Worm (Caenorhabditis elegans) whole organism, L4/young adult: Measurements from ENCODE around the gene col-174.

Experiments used
- W03F9.2 ChIP-seq: fragments of 150-350 bp; optimal IDR thresholded peaks from 2 replicates; lab custom pipeline; 2014; ENCODE audit warnings: missing biosample characterization, missing genetic modification characterization
- dao-5 ChIP-seq: sonication (generic microtip); optimal IDR thresholded peaks from 2 replicates; lab custom pipeline; 2016; ENCODE audit warnings: missing genotype, missing genetic modification characterization, moderate library complexity, missing compliant biosample characterization
- him-1 ChIP-seq: sonication (generic microtip); optimal IDR thresholded peaks from 2 replicates; lab custom pipeline; 2016; ENCODE audit warnings: missing genotype, missing genetic modification reagents, missing genetic modification characterization, missing compliant biosample characterization

DNA sequence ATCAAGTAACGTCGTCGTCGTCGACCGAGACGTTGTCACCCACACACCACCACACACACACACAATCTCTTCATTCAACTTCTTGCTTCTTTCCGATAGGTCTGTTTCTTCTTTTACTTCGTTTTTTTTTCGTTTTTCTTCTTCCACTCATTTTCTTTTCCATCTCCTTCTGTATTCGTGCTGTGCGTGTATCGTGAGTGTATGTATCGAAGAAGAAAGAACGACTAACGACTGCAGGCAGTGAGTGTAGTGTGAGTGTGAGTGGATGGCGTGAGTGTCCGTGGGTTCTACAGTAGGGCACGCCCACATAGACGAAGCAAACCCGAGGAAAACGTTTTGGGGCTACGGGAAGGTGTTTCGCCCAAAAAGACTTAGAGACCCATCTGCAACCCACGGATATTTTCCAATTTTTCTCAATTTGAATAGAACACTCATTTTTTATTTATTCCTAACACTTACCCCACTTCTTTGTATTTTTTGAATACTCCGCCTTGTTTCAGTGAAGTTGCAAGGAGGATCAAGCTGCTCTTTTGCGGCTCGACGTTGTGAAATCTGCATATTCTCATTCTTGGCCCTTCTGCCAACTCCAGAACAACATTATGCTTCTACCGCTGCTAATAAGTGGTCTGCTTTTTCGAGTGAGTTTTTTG, 39.1 kb downstream of the col-174 start, which contains the start of gene adt-2:
- no peak for TF ChIP-seq W03F9.2 (tag; lab: Kevin White, UChicago)
- no peak for TF ChIP-seq him-1 (tag; lab: Kevin White, UChicago)
- no peak for TF ChIP-seq dao-5
